Fruit fly (Drosophila melanogaster) whole organism, prepupa: Measurements from ENCODE around the gene CG17105.

Experiments used
- Blimp-1 ChIP-seq: fragments of 200-800 bp; sonication (Bioruptor generic); optimal IDR thresholded peaks from 3 replicates; lab custom pipeline; 2017; ENCODE audit warnings: missing biosample characterization, missing genetic modification characterization, mild to moderate bottlenecking, moderate library complexity, missing genetic modification reagents
- CG6808 ChIP-seq: fragments of 200-800 bp; sonication (Bioruptor generic); optimal IDR thresholded peaks from 3 replicates; lab custom pipeline; 2017; ENCODE audit warnings: missing biosample characterization, missing genetic modification characterization, mild to moderate bottlenecking, moderate library complexity, missing genetic modification reagents
- CG8119 ChIP-seq: fragments of 200-800 bp; sonication (Bioruptor generic); IDR thresholded peaks from 3 replicates; pipeline ENCODE4 v1.3.6; 2022; ENCODE audit warnings: missing biosample characterization, missing genetic modification characterization
- CG9139 ChIP-seq: fragments of 200-800 bp; sonication (Bioruptor generic); optimal IDR thresholded peaks from 3 replicates; lab custom pipeline; 2017; ENCODE audit warnings: missing biosample characterization, mild to moderate bottlenecking, missing genetic modification characterization
- Ets96B ChIP-seq: fragments of 200-800 bp; optimal IDR thresholded peaks from 2 replicates; lab custom pipeline; 2019; ENCODE audit warnings: missing biosample characterization, mild to moderate bottlenecking, missing genetic modification characterization, moderate library complexity
- Gug ChIP-seq: fragments of 200-800 bp; sonication (Bioruptor generic); IDR thresholded peaks from 2 replicates; pipeline ENCODE4 v1.3.6; 2022; ENCODE audit warnings: missing biosample characterization, missing genetic modification characterization
- Met ChIP-seq: fragments of 200-800 bp; sonication (Bioruptor generic); optimal IDR thresholded peaks from 3 replicates; lab custom pipeline; 2016; ENCODE audit warnings: missing biosample characterization, missing genetic modification characterization
- acj6 ChIP-seq: fragments of 200-800 bp; sonication (Bioruptor generic); optimal IDR thresholded peaks from 3 replicates; lab custom pipeline; 2016; ENCODE audit warnings: missing biosample characterization, missing genetic modification characterization
- fd59A ChIP-seq: fragments of 200-800 bp; sonication (Bioruptor generic); optimal IDR thresholded peaks from 2 replicates; lab custom pipeline; 2017; ENCODE audit warnings: missing biosample characterization, mild to moderate bottlenecking, missing genetic modification characterization, missing genetic modification reagents
- spab ChIP-seq: fragments of 200-800 bp; sonication (Bioruptor generic); optimal IDR thresholded peaks from 2 replicates; lab custom pipeline; 2017; ENCODE audit warnings: missing biosample characterization, mild to moderate bottlenecking, missing genetic modification characterization, missing genetic modification reagents
- svp ChIP-seq: fragments of 200-800 bp; sonication (Bioruptor generic); peaks from one replicate; lab custom pipeline; 2016; ENCODE audit warnings: missing biosample characterization, missing genetic modification characterization

dm6 chr2L:10671530-10671929 lies 9.3 kb upstream of the CG17105 start:
- TF ChIP-seq fd59A (GFP tag; lab: Kevin White, UChicago) (no peak), acj6 (GFP tag; lab: Kevin White, UChicago) (no peak), CG9139 (GFP tag; lab: Kevin White, UChicago) (no peak), Gug (GFP tag; lab: Robert Waterston, UW) (no peak), Ets96B (tag; lab: Kevin White, UChicago) (no peak), CG8119 (GFP tag; lab: Robert Waterston, UW) (no peak), Blimp-1 (no peak), spab (GFP tag; lab: Kevin White, UChicago) (no peak), Met (GFP tag; lab: Kevin White, UChicago) (no peak), svp (no peak), CG6808 (GFP tag; lab: Kevin White, UChicago) (no peak)
